Fruit fly (Drosophila melanogaster) whole organism, prepupa: ENCODE measurements around the gene SA2.
A peak's percentile ranks its signal among the peaks of the same experiment; 100 is the strongest.

Source experiments
- Blimp-1 ChIP-seq: fragments of 200-800 bp; sonication (Bioruptor generic); optimal IDR thresholded peaks from 3 replicates; lab custom pipeline; 2017; ENCODE audit warnings: missing biosample characterization, missing genetic modification characterization, mild to moderate bottlenecking, moderate library complexity, missing genetic modification reagents
- CG10631 ChIP-seq: fragments of 200-800 bp; sonication (Bioruptor generic); optimal IDR thresholded peaks from 2 replicates; lab custom pipeline; 2016; ENCODE audit warnings: missing biosample characterization, missing genetic modification characterization
- CG10669 ChIP-seq: fragments of 200-800 bp; sonication (Bioruptor generic); optimal IDR thresholded peaks from 3 replicates; lab custom pipeline; 2018; ENCODE audit warnings: missing biosample characterization, mild to moderate bottlenecking, missing genetic modification characterization, moderate library complexity
- CG11294 ChIP-seq: fragments of 200-800 bp; sonication (Bioruptor generic); IDR thresholded peaks from 2 replicates; pipeline ENCODE4 v1.3.6; 2022; ENCODE audit warnings: missing biosample characterization, missing genetic modification characterization
- CG11902 ChIP-seq: fragments of 200-800 bp; sonication (Bioruptor generic); optimal IDR thresholded peaks from 3 replicates; lab custom pipeline; 2016; ENCODE audit warnings: missing biosample characterization, missing genetic modification characterization
- CG16779 ChIP-seq: fragments of 200-800 bp; sonication (Bioruptor generic); optimal IDR thresholded peaks from 3 replicates; lab custom pipeline; 2017; ENCODE audit warnings: missing biosample characterization, mild to moderate bottlenecking, missing genetic modification characterization
- CG32006 ChIP-seq: fragments of 200-800 bp; sonication (Bioruptor generic); optimal IDR thresholded peaks from 3 replicates; lab custom pipeline; 2017; ENCODE audit warnings: missing biosample characterization, mild to moderate bottlenecking, missing genetic modification characterization
- CG3919 ChIP-seq: fragments of 200-800 bp; sonication (Bioruptor generic); optimal IDR thresholded peaks from 3 replicates; lab custom pipeline; 2016; ENCODE audit warnings: missing biosample characterization, missing genetic modification characterization
- CG4318 ChIP-seq: fragments of 200-800 bp; sonication (Bioruptor generic); optimal IDR thresholded peaks from 3 replicates; lab custom pipeline; 2017; ENCODE audit warnings: missing biosample characterization, mild to moderate bottlenecking, missing genetic modification characterization
- CG6163 ChIP-seq: fragments of 200-800 bp; sonication (Bioruptor generic); IDR thresholded peaks from 3 replicates; pipeline ENCODE4 v1.3.6; 2022; ENCODE audit warnings: missing biosample characterization, missing genetic modification characterization
- CG6276 ChIP-seq: fragments of 200-800 bp; sonication (Bioruptor generic); optimal IDR thresholded peaks from 2 replicates; lab custom pipeline; 2017; ENCODE audit warnings: missing biosample characterization, mild to moderate bottlenecking, missing genetic modification characterization
- CG6808 ChIP-seq: fragments of 200-800 bp; sonication (Bioruptor generic); optimal IDR thresholded peaks from 3 replicates; lab custom pipeline; 2017; ENCODE audit warnings: missing biosample characterization, missing genetic modification characterization, mild to moderate bottlenecking, moderate library complexity, missing genetic modification reagents
- CG6854 ChIP-seq: fragments of 200-800 bp; sonication (Bioruptor generic); optimal IDR thresholded peaks from 2 replicates; lab custom pipeline; 2017; ENCODE audit warnings: missing biosample characterization, mild to moderate bottlenecking, missing genetic modification characterization
- CG7368 ChIP-seq: fragments of 200-800 bp; sonication (Bioruptor generic); optimal IDR thresholded peaks from 3 replicates; lab custom pipeline; 2016; ENCODE audit warnings: missing biosample characterization, missing genetic modification characterization
- CG8119 ChIP-seq: fragments of 200-800 bp; sonication (Bioruptor generic); IDR thresholded peaks from 3 replicates; pipeline ENCODE4 v1.3.6; 2022; ENCODE audit warnings: missing biosample characterization, missing genetic modification characterization
- CG8632 ChIP-seq: fragments of 200-800 bp; sonication (Bioruptor generic); optimal IDR thresholded peaks from 3 replicates; lab custom pipeline; 2016; ENCODE audit warnings: missing biosample characterization, missing genetic modification characterization
- CG9139 ChIP-seq: fragments of 200-800 bp; sonication (Bioruptor generic); optimal IDR thresholded peaks from 3 replicates; lab custom pipeline; 2017; ENCODE audit warnings: missing biosample characterization, mild to moderate bottlenecking, missing genetic modification characterization
- Eip75B ChIP-seq: fragments of 200-800 bp; sonication (Bioruptor generic); optimal IDR thresholded peaks from 3 replicates; lab custom pipeline; 2016; ENCODE audit warnings: missing biosample characterization, missing genetic modification characterization
- Eip78C ChIP-seq: fragments of 200-800 bp; sonication (Bioruptor generic); peaks from one replicate; lab custom pipeline; 2016; ENCODE audit warnings: missing biosample characterization, missing genetic modification characterization
- Eip93F ChIP-seq: fragments of 200-800 bp; sonication (Bioruptor generic); optimal IDR thresholded peaks from 2 replicates; lab custom pipeline; 2016; ENCODE audit warnings: missing biosample characterization, mild to moderate bottlenecking, missing genetic modification characterization
- Ets21C ChIP-seq: fragments of 200-800 bp; sonication (Bioruptor generic); optimal IDR thresholded peaks from 3 replicates; lab custom pipeline; 2016; ENCODE audit warnings: missing biosample characterization, missing genetic modification characterization
- Gug ChIP-seq: fragments of 200-800 bp; sonication (Bioruptor generic); IDR thresholded peaks from 2 replicates; pipeline ENCODE4 v1.3.6; 2022; ENCODE audit warnings: missing biosample characterization, missing genetic modification characterization
- Hr38 ChIP-seq: sonication (Bioruptor generic); optimal IDR thresholded peaks from 2 replicates; lab custom pipeline; 2016; ENCODE audit warnings: missing biosample characterization, missing genetic modification characterization
- Hr39 ChIP-seq: fragments of 200-800 bp; sonication (Bioruptor generic); optimal IDR thresholded peaks from 2 replicates; lab custom pipeline; 2016; ENCODE audit warnings: missing biosample characterization, missing genetic modification characterization
- Hr4 ChIP-seq: fragments of 200-800 bp; sonication (Bioruptor generic); optimal IDR thresholded peaks from 3 replicates; lab custom pipeline; 2016; ENCODE audit warnings: missing biosample characterization, missing genetic modification characterization
- Lpt ChIP-seq: fragments of 200-800 bp; sonication (Bioruptor generic); optimal IDR thresholded peaks from 3 replicates; lab custom pipeline; 2016; ENCODE audit warnings: missing biosample characterization, missing genetic modification characterization
- Met ChIP-seq: fragments of 200-800 bp; sonication (Bioruptor generic); optimal IDR thresholded peaks from 3 replicates; lab custom pipeline; 2016; ENCODE audit warnings: missing biosample characterization, missing genetic modification characterization
- OdsH ChIP-seq: fragments of 200-800 bp; sonication (Bioruptor generic); optimal IDR thresholded peaks from 3 replicates; lab custom pipeline; 2016; ENCODE audit warnings: missing biosample characterization, missing genetic modification characterization
- Smox ChIP-seq: fragments of 200-800 bp; sonication (Bioruptor generic); optimal IDR thresholded peaks from 3 replicates; lab custom pipeline; 2016; ENCODE audit warnings: missing biosample characterization, missing genetic modification characterization
- Sox102F ChIP-seq: fragments of 200-800 bp; sonication (Bioruptor generic); optimal IDR thresholded peaks from 2 replicates; lab custom pipeline; 2016; ENCODE audit warnings: missing biosample characterization, mild to moderate bottlenecking, missing genetic modification characterization
- Sox14 ChIP-seq: fragments of 200-800 bp; sonication (Bioruptor generic); optimal IDR thresholded peaks from 3 replicates; lab custom pipeline; 2016; ENCODE audit warnings: missing biosample characterization, missing genetic modification characterization
- Sox15 ChIP-seq: fragments of 200-800 bp; sonication (Bioruptor generic); optimal IDR thresholded peaks from 3 replicates; lab custom pipeline; 2016; ENCODE audit warnings: missing biosample characterization, missing genetic modification characterization
- achi ChIP-seq: fragments of 200-800 bp; sonication (Bioruptor generic); optimal IDR thresholded peaks from 3 replicates; lab custom pipeline; 2016; ENCODE audit warnings: missing biosample characterization, missing genetic modification characterization
- eg ChIP-seq: fragments of 200-800 bp; sonication (Bioruptor generic); IDR thresholded peaks from 3 replicates; pipeline ENCODE4 v1.3.6; 2022; ENCODE audit warnings: missing biosample characterization, missing genetic modification characterization
- esn ChIP-seq: fragments of 200-800 bp; sonication (Bioruptor generic); optimal IDR thresholded peaks from 2 replicates; lab custom pipeline; 2016; ENCODE audit warnings: missing biosample characterization, mild to moderate bottlenecking, missing genetic modification characterization, moderate library complexity
- fd85E ChIP-seq: fragments of 200-800 bp; sonication (Bioruptor generic); optimal IDR thresholded peaks from 3 replicates; lab custom pipeline; 2016; ENCODE audit warnings: missing biosample characterization, missing genetic modification characterization
- fkh ChIP-seq: fragments of 200-800 bp; sonication (Bioruptor generic); optimal IDR thresholded peaks from 3 replicates; lab custom pipeline; 2017; ENCODE audit warnings: missing biosample characterization, mild to moderate bottlenecking, missing genetic modification characterization, moderate library complexity
- lz ChIP-seq: fragments of 200-800 bp; sonication (Bioruptor generic); optimal IDR thresholded peaks from 3 replicates; lab custom pipeline; 2016; ENCODE audit warnings: missing biosample characterization, missing genetic modification characterization
- net ChIP-seq: fragments of 200-800 bp; sonication (Bioruptor generic); optimal IDR thresholded peaks from 3 replicates; lab custom pipeline; 2016; ENCODE audit warnings: missing biosample characterization, missing genetic modification characterization
- pdm3 ChIP-seq: fragments of 200-800 bp; sonication (Bioruptor generic); optimal IDR thresholded peaks from 3 replicates; lab custom pipeline; 2016; ENCODE audit warnings: missing biosample characterization, missing genetic modification characterization
- salr ChIP-seq, 2 experiments: fragments of 200-800 bp; sonication (Bioruptor generic); optimal IDR thresholded peaks; 3 replicates each; lab custom pipeline; 2016 to 2018; ENCODE audit warnings: missing biosample characterization in 2 of 2, missing genetic modification characterization in 2 of 2, mild to moderate bottlenecking in 1 of 2
- spab ChIP-seq: fragments of 200-800 bp; sonication (Bioruptor generic); optimal IDR thresholded peaks from 2 replicates; lab custom pipeline; 2017; ENCODE audit warnings: missing biosample characterization, mild to moderate bottlenecking, missing genetic modification characterization, missing genetic modification reagents
- ss ChIP-seq, 2 experiments: fragments of 200-800 bp; sonication (Bioruptor generic); optimal IDR thresholded peaks; 2 replicates in 1 of 2; 3 replicates in 1 of 2; lab custom pipeline; 2017 to 2018; ENCODE audit warnings: mild to moderate bottlenecking in 2 of 2, missing biosample characterization in 2 of 2, missing genetic modification characterization in 2 of 2, moderate library complexity in 1 of 2
- svp ChIP-seq: fragments of 200-800 bp; sonication (Bioruptor generic); peaks from one replicate; lab custom pipeline; 2016; ENCODE audit warnings: missing biosample characterization, missing genetic modification characterization
- topi ChIP-seq: fragments of 200-800 bp; sonication (Bioruptor generic); optimal IDR thresholded peaks from 3 replicates; lab custom pipeline; 2016; ENCODE audit warnings: missing biosample characterization, missing genetic modification characterization
- vri ChIP-seq: fragments of 200-800 bp; sonication (Bioruptor generic); optimal IDR thresholded peaks from 3 replicates; lab custom pipeline; 2016; ENCODE audit warnings: missing biosample characterization, mild to moderate bottlenecking, missing genetic modification characterization

SA2 gene

DNA sequence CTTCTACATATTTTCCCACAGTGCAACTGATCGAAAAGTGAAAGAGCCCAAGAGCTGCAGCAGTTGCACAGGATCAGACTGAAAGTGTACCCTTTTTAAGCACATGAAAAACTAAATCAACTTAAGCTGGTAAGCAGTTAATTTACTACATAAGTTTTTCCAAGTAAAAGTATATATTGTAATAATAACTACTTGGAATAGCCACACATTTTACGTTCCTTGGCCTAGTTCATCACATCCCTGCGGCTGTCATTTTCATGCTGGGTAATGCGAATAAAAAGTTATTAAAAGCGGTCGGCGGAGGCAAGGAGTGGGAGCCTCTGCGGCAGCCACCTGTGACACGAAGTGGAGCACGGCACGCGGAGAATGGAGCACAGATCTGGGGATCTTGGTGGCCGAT is 13.3 kb upstream of the SA2 start (continued):
- no peak for TF ChIP-seq lz (GFP tag; lab: Kevin White, UChicago)
- no peak for TF ChIP-seq fd85E
- peak; percentile 19 for TF ChIP-seq esn (GFP tag; lab: Kevin White, UChicago)
- no peak for TF ChIP-seq net (GFP tag; lab: Kevin White, UChicago)
- TF ChIP-seq Sox14 (GFP tag; lab: Kevin White, UChicago), result peak; percentile 20
- TF ChIP-seq fkh (GFP tag; lab: Kevin White, UChicago), result no peak
- TF ChIP-seq vri, result peak; percentile 2
- TF ChIP-seq Blimp-1 (GFP tag; lab: Kevin White, UChicago), result no peak
- no peak for TF ChIP-seq ss (GFP tag; optimal IDR thresholded peaks at IDR 0.05; lab: Kevin White, UChicago)
- no peak for TF ChIP-seq Hr38 (GFP tag; lab: Kevin White, UChicago)
- no peak for TF ChIP-seq CG6854 (GFP tag; lab: Kevin White, UChicago)
- no peak for TF ChIP-seq Ets21C (GFP tag; lab: Kevin White, UChicago)
- TF ChIP-seq Lpt (GFP tag; lab: Kevin White, UChicago), result no peak
- TF ChIP-seq, all 60 proteins: peak for 30

DNA sequence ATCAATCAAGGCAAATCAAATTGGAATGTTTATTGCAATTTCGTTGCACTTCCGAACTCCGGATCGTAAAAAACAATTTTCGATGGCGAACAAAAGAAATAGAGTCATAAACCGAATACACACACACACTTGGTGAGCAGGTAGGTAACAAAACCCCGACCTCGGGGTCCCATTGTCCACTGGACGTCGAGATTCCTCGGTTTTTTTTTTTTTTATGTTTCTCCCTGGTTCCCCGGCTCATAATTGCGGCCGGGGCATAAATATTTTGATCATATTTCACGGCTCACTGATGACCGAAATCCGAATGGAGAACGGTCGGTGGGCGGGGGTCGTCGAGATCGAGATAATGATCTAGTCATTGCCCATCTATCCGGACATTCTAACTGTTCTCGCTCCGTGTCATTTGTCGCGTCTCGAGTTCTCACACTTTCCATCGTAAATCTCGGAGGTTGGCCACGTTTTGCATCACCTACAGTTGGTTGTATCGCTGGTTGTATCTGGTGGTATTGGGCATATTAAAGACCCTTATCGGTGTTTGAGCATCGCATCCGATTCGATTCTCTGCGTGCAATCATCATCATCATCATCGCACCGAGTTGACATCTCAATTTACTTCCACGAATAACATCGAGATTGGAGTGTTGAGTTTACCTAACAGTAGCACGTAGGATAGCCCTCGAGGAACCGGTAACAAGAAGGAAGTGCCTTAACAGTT is 10.3 kb upstream of the SA2 start:
- no peak for TF ChIP-seq CG3919 (GFP tag; lab: Kevin White, UChicago)

DNA sequence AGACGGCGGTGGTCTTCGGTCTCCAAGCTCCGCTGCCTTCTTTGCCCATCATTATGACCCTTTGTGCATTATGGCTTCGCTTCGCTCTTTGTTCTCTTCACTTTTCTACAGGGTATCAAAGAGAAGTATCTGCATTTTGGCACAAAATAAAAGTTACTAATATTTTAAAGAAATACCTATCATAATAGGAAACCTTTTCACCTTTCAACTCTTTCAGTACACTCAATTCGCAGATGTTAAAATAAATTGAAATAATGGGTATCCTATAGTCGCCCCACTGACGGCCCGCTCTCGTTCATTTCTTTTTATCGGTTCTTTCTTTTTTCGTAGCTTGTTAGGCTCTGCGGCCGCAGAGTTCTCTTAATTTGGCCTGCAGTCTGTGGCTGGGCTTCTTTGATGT is 5.2 kb upstream of the SA2 start:
- TF ChIP-seq Eip93F, result peak; percentile 97
- peak; percentile 37 for TF ChIP-seq Hr4 (GFP tag; lab: Kevin White, UChicago)
- peak; percentile 53; the same call in 2 of the 3 replicates for TF ChIP-seq eg (GFP tag; lab: Robert Waterston, UW)
- peak; percentile 81 for TF ChIP-seq achi (GFP tag; lab: Kevin White, UChicago)
- peak; percentile 58 to 66 for TF ChIP-seq salr (GFP tag; optimal IDR thresholded peaks at IDR 0.05; lab: Kevin White, UChicago)
- peak; percentile 98 for TF ChIP-seq Smox (GFP tag; lab: Kevin White, UChicago)
- TF ChIP-seq CG16779 (tag; lab: Kevin White, UChicago), result no peak
- peak; percentile 72 for TF ChIP-seq CG10669 (GFP tag; lab: Kevin White, UChicago)
- TF ChIP-seq CG7368, result peak; percentile 67
- peak; percentile 98 for TF ChIP-seq Sox102F (GFP tag; lab: Kevin White, UChicago)
- TF ChIP-seq topi, result peak; percentile 97
- TF ChIP-seq CG6276 (GFP tag; lab: Kevin White, UChicago), result no peak
- TF ChIP-seq Ets21C (GFP tag; lab: Kevin White, UChicago), result peak; percentile 95
- TF ChIP-seq CG32006 (GFP tag; lab: Kevin White, UChicago), result peak; percentile 58
- peak; percentile 97 for TF ChIP-seq Eip78C (GFP tag; lab: Kevin White, UChicago)
- TF ChIP-seq CG11902 (GFP tag; lab: Kevin White, UChicago), result peak; percentile 85
- peak; percentile 91 for TF ChIP-seq Eip75B
- peak; percentile 23 for TF ChIP-seq fd85E
- no peak for TF ChIP-seq CG9139 (GFP tag; lab: Kevin White, UChicago)
- TF ChIP-seq fkh (GFP tag; lab: Kevin White, UChicago), result no peak
- peak; percentile 86 for TF ChIP-seq Blimp-1 (GFP tag; lab: Kevin White, UChicago)
- peak; percentile 69 for TF ChIP-seq Gug
- peak; percentile 41 for TF ChIP-seq Lpt (GFP tag; lab: Kevin White, UChicago)
- TF ChIP-seq CG6163, result peak; percentile 93
- peak; percentile 82 for TF ChIP-seq CG10631 (GFP tag; lab: Kevin White, UChicago)
- peak; percentile 99 for TF ChIP-seq svp (GFP tag; lab: Kevin White, UChicago)
- TF ChIP-seq CG11294, result no peak
- TF ChIP-seq pdm3 (GFP tag; lab: Kevin White, UChicago), result peak; percentile 89
- TF ChIP-seq CG4318 (GFP tag; lab: Kevin White, UChicago), result peak; percentile 31
- TF ChIP-seq spab (GFP tag; lab: Kevin White, UChicago), result peak; percentile 55
- peak; percentile 63 for TF ChIP-seq CG6808 (GFP tag; lab: Kevin White, UChicago)
- TF ChIP-seq CG8632 (GFP tag; lab: Kevin White, UChicago), result peak; percentile 88
- TF ChIP-seq OdsH, result peak; percentile 85
- TF ChIP-seq Met (GFP tag; lab: Kevin White, UChicago), result peak; percentile 98
- TF ChIP-seq Hr38 (GFP tag; lab: Kevin White, UChicago), result no peak
- TF ChIP-seq CG8119, result peak; percentile 61
- TF ChIP-seq Hr39 (GFP tag; lab: Kevin White, UChicago), result peak; percentile 98
- peak; percentile 80 for TF ChIP-seq Sox15
